Worm (Caenorhabditis elegans) whole organism, L2 larva: ENCODE results near the gene srz-12.

Experiments used
- C34F6.9 ChIP-seq: fragments of 150-350 bp; optimal IDR thresholded peaks from 2 replicates; lab custom pipeline; 2014; ENCODE audit warnings: missing biosample characterization, missing genetic modification characterization
- alr-1 ChIP-seq: fragments of 150-350 bp; optimal IDR thresholded peaks from 2 replicates; lab custom pipeline; 2014; ENCODE audit warnings: missing biosample characterization, missing genetic modification characterization
- aly-2 ChIP-seq: fragments of 150-350 bp; optimal IDR thresholded peaks from 2 replicates; lab custom pipeline; 2014; ENCODE audit warnings: missing biosample characterization, missing genetic modification characterization
- ama-1 ChIP-seq: fragments of 150-350 bp; optimal IDR thresholded peaks from 2 replicates; lab custom pipeline; 2018; ENCODE audit warnings: inconsistent platforms
- egl-27 ChIP-seq: sonication (generic microtip); optimal IDR thresholded peaks from 3 replicates; lab custom pipeline; 2017; ENCODE audit warnings: missing biosample characterization, missing genetic modification reagents, missing genetic modification characterization
- elt-3 ChIP-seq: sonication (generic microtip); optimal IDR thresholded peaks from 2 replicates; lab custom pipeline; 2017; ENCODE audit warnings: missing biosample characterization, missing genetic modification characterization
- lin-39 ChIP-seq: fragments of 150-350 bp; optimal IDR thresholded peaks from 2 replicates; lab custom pipeline; 2014; ENCODE audit warnings: missing biosample characterization, missing genetic modification reagents, missing genetic modification characterization
- nhr-237 ChIP-seq: fragments of 150-350 bp; optimal IDR thresholded peaks from 2 replicates; lab custom pipeline; 2014; ENCODE audit warnings: missing biosample characterization, missing genetic modification characterization
- nhr-77 ChIP-seq: fragments of 150-350 bp; optimal IDR thresholded peaks from 2 replicates; lab custom pipeline; 2014; ENCODE audit warnings: missing biosample characterization, missing genetic modification characterization
- skn-1 ChIP-seq: sonication (generic microtip); optimal IDR thresholded peaks from 2 replicates; lab custom pipeline; 2017; ENCODE audit warnings: missing biosample characterization, missing genetic modification characterization
- snpc-4 ChIP-seq: fragments of 150-350 bp; optimal IDR thresholded peaks from 2 replicates; lab custom pipeline; 2014; ENCODE audit warnings: missing biosample characterization, missing genetic modification characterization
- unc-39 ChIP-seq: fragments of 150-350 bp; optimal IDR thresholded peaks from 2 replicates; lab custom pipeline; 2014; ENCODE audit warnings: missing biosample characterization, missing genetic modification characterization
- unc-62 ChIP-seq: fragments of 150-350 bp; optimal IDR thresholded peaks from 2 replicates; lab custom pipeline; 2014; ENCODE audit warnings: missing biosample characterization, missing genetic modification reagents, missing genetic modification characterization
- zag-1 ChIP-seq: fragments of 150-350 bp; optimal IDR thresholded peaks from 2 replicates; lab custom pipeline; 2014; ENCODE audit warnings: missing biosample characterization, missing genetic modification characterization

DNA sequence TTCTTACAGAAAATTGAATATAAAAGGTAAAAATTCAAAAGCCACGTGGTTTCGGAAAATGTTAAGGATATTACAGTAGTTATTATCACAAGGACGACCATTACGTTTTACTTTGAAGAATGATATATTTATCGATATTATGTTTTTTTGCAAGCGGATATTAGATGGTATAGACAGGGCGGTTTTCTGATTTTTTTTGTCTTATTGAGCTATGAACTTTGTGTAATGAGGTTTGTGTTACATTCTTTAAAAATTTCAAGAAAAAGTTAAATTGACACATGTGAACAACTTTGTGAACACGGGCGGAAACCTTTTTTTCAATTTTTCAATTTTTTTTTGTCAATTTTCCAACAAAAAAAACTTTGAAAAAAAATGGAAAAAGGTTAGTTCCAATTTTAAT lies 37.6 kb downstream of the srz-12 start, which contains the start of gene srbc-50:
- TF ChIP-seq skn-1, result no peak
- no peak for TF ChIP-seq snpc-4 (tag; lab: Kevin White, UChicago)
- TF ChIP-seq egl-27, result no peak
- no peak for TF ChIP-seq ama-1 (lab: Kevin White, UChicago)
- no peak for TF ChIP-seq zag-1 (tag; lab: Kevin White, UChicago)
- TF ChIP-seq lin-39 (tag; lab: Kevin White, UChicago), result no peak
- TF ChIP-seq nhr-237 (tag; lab: Kevin White, UChicago), result no peak
- no peak for TF ChIP-seq alr-1 (tag; lab: Kevin White, UChicago)
- TF ChIP-seq unc-62 (GFP tag; lab: Kevin White, UChicago), result no peak
- no peak for TF ChIP-seq unc-39 (tag; lab: Kevin White, UChicago)
- no peak for TF ChIP-seq C34F6.9
- no peak for TF ChIP-seq elt-3 (tag; lab: Kevin White, UChicago)
- TF ChIP-seq nhr-77, result no peak
- no peak for TF ChIP-seq aly-2 (tag; lab: Kevin White, UChicago)
